Worm (Caenorhabditis elegans) whole organism, L2 larva: ENCODE measurements around the gene F20D1.3.
A peak's percentile ranks its signal among the peaks of the same experiment; 100 is the strongest.

ENCODE experiments used
- ZK546.5 ChIP-seq: sonication (generic microtip); optimal IDR thresholded peaks from 2 replicates; lab custom pipeline; 2017; ENCODE audit warnings: missing biosample characterization, missing genetic modification characterization
- egl-27 ChIP-seq: sonication (generic microtip); optimal IDR thresholded peaks from 3 replicates; lab custom pipeline; 2017; ENCODE audit warnings: missing biosample characterization, missing genetic modification reagents, missing genetic modification characterization
- elt-1 ChIP-seq: fragments of 150-350 bp; optimal IDR thresholded peaks from 2 replicates; lab custom pipeline; 2014; ENCODE audit warnings: missing biosample characterization, missing genetic modification characterization
- lsy-2 ChIP-seq, 2 experiments: fragments of 150-350 bp in 1 of 2; sonication (generic microtip) in 1 of 2; optimal IDR thresholded peaks; 2 replicates each; lab custom pipeline; 2014 to 2017; ENCODE audit warnings: missing biosample characterization in 2 of 2, missing genetic modification characterization in 2 of 2
- mab-5 ChIP-seq: fragments of 150-350 bp; optimal IDR thresholded peaks from 2 replicates; lab custom pipeline; 2014; ENCODE audit warnings: missing biosample characterization, missing genetic modification characterization
- sma-3 ChIP-seq: sonication (generic microtip); optimal IDR thresholded peaks from 2 replicates; lab custom pipeline; 2016; ENCODE audit warnings: missing genetic modification reagents, missing genetic modification characterization, missing compliant biosample characterization
- snpc-4 ChIP-seq: fragments of 150-350 bp; optimal IDR thresholded peaks from 2 replicates; lab custom pipeline; 2014; ENCODE audit warnings: missing biosample characterization, missing genetic modification characterization
- unc-55 ChIP-seq: fragments of 150-350 bp; sonication (generic microtip); optimal IDR thresholded peaks from 3 replicates; lab custom pipeline; 2014; ENCODE audit warnings: missing biosample characterization, missing genetic modification reagents, missing genetic modification characterization

Gene F20D1.3

ce11 chrX:15027566-15027965 lies 51.6 kb downstream of the F20D1.3 start:
- TF ChIP-seq mab-5 (tag; lab: Kevin White, UChicago) = peak; percentile 68
- TF ChIP-seq sma-3 (GFP tag; lab: Kevin White, UChicago) = no peak
- TF ChIP-seq unc-55 (GFP tag; lab: Kevin White, UChicago) = peak; percentile 77
- no peak for TF ChIP-seq elt-1
- TF ChIP-seq ZK546.5 (tag; lab: Kevin White, UChicago) = no peak
- TF ChIP-seq lsy-2 (tag; optimal IDR thresholded peaks at IDR 0.05; lab: Kevin White, UChicago) = peak in 1 of 2 experiments; percentile 3
- peak; percentile 4 for TF ChIP-seq egl-27

ce11 chrX:15027997-15028396 lies 52.1 kb downstream of the F20D1.3 start:
- TF ChIP-seq elt-1 (no peak), snpc-4 (tag; lab: Kevin White, UChicago) (peak; percentile 24)
- TF ChIP-seq, all 48 proteins: peak for 1
